Fruit fly (Drosophila melanogaster) whole organism, embryonic: ENCODE results near the gene pug.

ENCODE experiments used
- Aef1 ChIP-seq: fragments of 200-800 bp; sonication (Bioruptor generic); IDR thresholded peaks from 3 replicates; pipeline ENCODE4 v1.3.6; 2022; ENCODE audit warnings: missing biosample characterization, missing genetic modification characterization
- Antp ChIP-seq: fragments of 200-800 bp; sonication (Bioruptor generic); optimal IDR thresholded peaks from 3 replicates; lab custom pipeline; 2016; ENCODE audit warnings: missing biosample characterization, missing genetic modification characterization
- Asciz ChIP-seq: fragments of 200-800 bp; sonication (Bioruptor generic); optimal IDR thresholded peaks from 2 replicates; lab custom pipeline; 2017; ENCODE audit warnings: missing biosample characterization, mild to moderate bottlenecking, missing genetic modification characterization, missing genetic modification reagents
- CG10959 ChIP-seq: fragments of 200-800 bp; sonication (Bioruptor generic); IDR thresholded peaks from 2 replicates; pipeline ENCODE4 v1.3.6; 2022; ENCODE audit warnings: missing biosample characterization, missing genetic modification characterization
- CG11093 ChIP-seq: fragments of 200-800 bp; sonication (Bioruptor generic); IDR thresholded peaks from 3 replicates; pipeline ENCODE4 v1.3.6; 2022; ENCODE audit warnings: missing biosample characterization, missing genetic modification characterization
- CG12942 ChIP-seq: fragments of 200-800 bp; sonication (Bioruptor generic); optimal IDR thresholded peaks from 3 replicates; lab custom pipeline; 2016; ENCODE audit warnings: missing biosample characterization, missing genetic modification characterization
- CG13287 ChIP-seq: fragments of 200-800 bp; sonication (Bioruptor generic); IDR thresholded peaks from 2 replicates; pipeline ENCODE4 v1.3.6; 2022; ENCODE audit warnings: missing biosample characterization, missing genetic modification characterization; ENCODE audit not compliant: partially characterized antibody
- CG13894 ChIP-seq: fragments of 200-800 bp; sonication (Bioruptor generic); optimal IDR thresholded peaks from 3 replicates; lab custom pipeline; 2018; ENCODE audit warnings: missing biosample characterization, mild to moderate bottlenecking, missing genetic modification characterization, moderate library complexity
- CG14014 ChIP-seq: fragments of 200-800 bp; sonication (Bioruptor generic); IDR thresholded peaks from 2 replicates; pipeline ENCODE4 v1.3.6; 2022; ENCODE audit warnings: missing biosample characterization, missing genetic modification characterization
- CG14667 ChIP-seq: fragments of 200-800 bp; sonication (Bioruptor generic); IDR thresholded peaks from 2 replicates; pipeline ENCODE4 v1.3.6; 2022; ENCODE audit warnings: missing biosample characterization, missing genetic modification characterization
- CG15269 ChIP-seq: fragments of 200-800 bp; sonication (Bioruptor generic); optimal IDR thresholded peaks from 2 replicates; lab custom pipeline; 2018; ENCODE audit warnings: missing biosample characterization, mild to moderate bottlenecking, missing genetic modification characterization, moderate library complexity
- CG1529 ChIP-seq: fragments of 200-800 bp; sonication (Bioruptor generic); optimal IDR thresholded peaks from 3 replicates; lab custom pipeline; 2018; ENCODE audit warnings: missing biosample characterization, missing genetic modification characterization
- CG1602 ChIP-seq: fragments of 200-800 bp; sonication (Bioruptor generic); optimal IDR thresholded peaks from 3 replicates; lab custom pipeline; 2016; ENCODE audit warnings: missing biosample characterization, missing genetic modification characterization
- CG17912 ChIP-seq: fragments of 200-800 bp; sonication (Bioruptor generic); optimal IDR thresholded peaks from 2 replicates; lab custom pipeline; 2018; ENCODE audit warnings: missing biosample characterization, mild to moderate bottlenecking, missing genetic modification characterization
- CG2199 ChIP-seq: fragments of 200-800 bp; sonication (Bioruptor generic); IDR thresholded peaks from 3 replicates; pipeline ENCODE4 v1.3.6; 2022; ENCODE audit warnings: missing biosample characterization, missing genetic modification characterization
- CG2678 ChIP-seq: fragments of 200-800 bp; sonication (Bioruptor generic); optimal IDR thresholded peaks from 3 replicates; lab custom pipeline; 2019; ENCODE audit warnings: missing biosample characterization, mild to moderate bottlenecking, missing genetic modification characterization, moderate library complexity
- CG32532 ChIP-seq: fragments of 200-800 bp; sonication (Bioruptor generic); IDR thresholded peaks from 2 replicates; pipeline ENCODE4 v1.3.6; 2022; ENCODE audit warnings: missing biosample characterization, missing genetic modification characterization
- CG33557 ChIP-seq: fragments of 200-800 bp; sonication (Bioruptor generic); optimal IDR thresholded peaks from 2 replicates; lab custom pipeline; 2019; ENCODE audit warnings: missing biosample characterization, mild to moderate bottlenecking, missing genetic modification characterization, moderate library complexity
- CG3847 ChIP-seq: fragments of 200-800 bp; sonication (Bioruptor generic); IDR thresholded peaks from 2 replicates; pipeline ENCODE4 v1.3.6; 2022; ENCODE audit warnings: missing biosample characterization, missing genetic modification characterization
- CG5180 ChIP-seq: fragments of 200-800 bp; sonication (Bioruptor generic); optimal IDR thresholded peaks from 3 replicates; lab custom pipeline; 2017; ENCODE audit warnings: missing biosample characterization, missing genetic modification characterization, mild to moderate bottlenecking, moderate library complexity, missing genetic modification reagents
- CG6175 ChIP-seq: fragments of 200-800 bp; sonication (Bioruptor generic); IDR thresholded peaks from 3 replicates; pipeline ENCODE4 v1.3.6; 2022; ENCODE audit warnings: missing biosample characterization, missing genetic modification characterization
- CG6689 ChIP-seq: fragments of 200-800 bp; sonication (Bioruptor generic); IDR thresholded peaks from 2 replicates; pipeline ENCODE4 v1.3.6; 2022; ENCODE audit warnings: missing biosample characterization, missing genetic modification characterization
- CG7839 ChIP-seq: fragments of 200-800 bp; sonication (Bioruptor generic); optimal IDR thresholded peaks from 3 replicates; lab custom pipeline; 2018; ENCODE audit warnings: missing biosample characterization, mild to moderate bottlenecking, missing genetic modification characterization, moderate library complexity
- CG9797 ChIP-seq: fragments of 200-800 bp; sonication (Bioruptor generic); optimal IDR thresholded peaks from 3 replicates; lab custom pipeline; 2018; ENCODE audit warnings: missing biosample characterization, mild to moderate bottlenecking, missing genetic modification characterization
- Drgx ChIP-seq: fragments of 200-800 bp; sonication (Bioruptor generic); IDR thresholded peaks from 2 replicates; pipeline ENCODE4 v1.3.6; 2022; ENCODE audit warnings: missing biosample characterization, missing genetic modification characterization
- E2f1 ChIP-seq: fragments of 200-800 bp; sonication (Bioruptor generic); IDR thresholded peaks from 2 replicates; pipeline ENCODE4 v1.3.6; 2022; ENCODE audit warnings: missing biosample characterization, missing genetic modification characterization
- Eip74EF ChIP-seq, 2 experiments: fragments of 200-800 bp in 1 of 2; fragments of >200 bp in 1 of 2; sonication (Bioruptor generic) in 1 of 2; optimal IDR thresholded peaks; 2 replicates each; lab custom pipeline; 2017 to 2019; ENCODE audit warnings: missing biosample characterization in 2 of 2, missing genetic modification characterization in 2 of 2, mild to moderate bottlenecking in 1 of 2, moderate library complexity in 1 of 2
- Hand ChIP-seq: fragments of 200-800 bp; sonication (Bioruptor generic); optimal IDR thresholded peaks from 2 replicates; lab custom pipeline; 2017; ENCODE audit warnings: mild to moderate bottlenecking, missing biosample characterization, missing genetic modification reagents, missing genetic modification characterization
- MESR4 ChIP-seq: fragments of 200-800 bp; sonication (Bioruptor generic); optimal IDR thresholded peaks from 2 replicates; lab custom pipeline; 2018; ENCODE audit warnings: missing biosample characterization, mild to moderate bottlenecking, missing genetic modification characterization, moderate library complexity
- Max ChIP-seq: fragments of 200-800 bp; sonication (Bioruptor generic); optimal IDR thresholded peaks from 2 replicates; lab custom pipeline; 2016; ENCODE audit warnings: missing biosample characterization, mild to moderate bottlenecking, missing genetic modification characterization
- Neu2 ChIP-seq: fragments of 200-800 bp; sonication (Bioruptor generic); optimal IDR thresholded peaks from 3 replicates; lab custom pipeline; 2016; ENCODE audit warnings: missing biosample characterization, missing genetic modification characterization, borderline replicate concordance
- Nf-YA ChIP-seq: fragments of 200-800 bp; sonication (Bioruptor generic); IDR thresholded peaks from 2 replicates; pipeline ENCODE4 v1.3.6; 2022; ENCODE audit warnings: missing biosample characterization, missing genetic modification characterization
- Opbp ChIP-seq: fragments of 200-800 bp; sonication (Bioruptor generic); IDR thresholded peaks from 3 replicates; pipeline ENCODE4 v1.3.6; 2022; ENCODE audit warnings: missing biosample characterization, missing genetic modification characterization; ENCODE audit not compliant: partially characterized antibody
- Sry-β ChIP-seq: fragments of 200-800 bp; sonication (Bioruptor generic); optimal IDR thresholded peaks from 2 replicates; lab custom pipeline; 2018; ENCODE audit warnings: missing biosample characterization, mild to moderate bottlenecking, missing genetic modification characterization, moderate library complexity
- Ssrp ChIP-seq: fragments of 200-800 bp; sonication (Bioruptor generic); optimal IDR thresholded peaks from 2 replicates; lab custom pipeline; 2018; ENCODE audit warnings: missing biosample characterization, mild to moderate bottlenecking, missing genetic modification characterization, moderate library complexity
- Stat92E ChIP-seq, 3 experiments: fragments of >200 bp in 2 of 3; fragments of 200-800 bp in 1 of 3; sonication (Bioruptor generic) in 1 of 3; optimal IDR thresholded peaks; 2 replicates each; lab custom pipeline; 2017 to 2019; ENCODE audit warnings: missing biosample characterization in 3 of 3, missing genetic modification characterization in 3 of 3, mild to moderate bottlenecking in 1 of 3, moderate library complexity in 1 of 3
- ab ChIP-seq: fragments of 200-800 bp; sonication (Bioruptor generic); optimal IDR thresholded peaks from 2 replicates; lab custom pipeline; 2016; ENCODE audit warnings: missing biosample characterization, missing genetic modification characterization
- az2 ChIP-seq: fragments of 200-800 bp; sonication (Bioruptor generic); optimal IDR thresholded peaks from 3 replicates; lab custom pipeline; 2016; ENCODE audit warnings: missing biosample characterization, missing genetic modification characterization
- br ChIP-seq: fragments of >200 bp; optimal IDR thresholded peaks from 2 replicates; lab custom pipeline; 2017
- dmrt11E ChIP-seq: fragments of 200-800 bp; sonication (Bioruptor generic); optimal IDR thresholded peaks from 3 replicates; lab custom pipeline; 2018; ENCODE audit warnings: missing biosample characterization, mild to moderate bottlenecking, missing genetic modification characterization, moderate library complexity
- fd96Cb ChIP-seq: fragments of 200-800 bp; sonication (Bioruptor generic); optimal IDR thresholded peaks from 2 replicates; lab custom pipeline; 2018; ENCODE audit warnings: missing biosample characterization, mild to moderate bottlenecking, missing genetic modification characterization, moderate library complexity
- ftz-f1 ChIP-seq: fragments of 200-800 bp; sonication (Bioruptor generic); optimal IDR thresholded peaks from 2 replicates; lab custom pipeline; 2016; ENCODE audit warnings: missing biosample characterization, missing genetic modification characterization
- lmd ChIP-seq: fragments of 200-800 bp; sonication (Bioruptor generic); IDR thresholded peaks from 2 replicates; pipeline ENCODE4 v1.3.6; 2022; ENCODE audit warnings: missing biosample characterization, missing genetic modification characterization
- nmo ChIP-seq: fragments of 200-800 bp; sonication (Bioruptor generic); optimal IDR thresholded peaks from 2 replicates; lab custom pipeline; 2018; ENCODE audit warnings: missing biosample characterization, mild to moderate bottlenecking, missing genetic modification characterization, moderate library complexity
- odd ChIP-seq: fragments of 200-800 bp; sonication (Bioruptor generic); optimal IDR thresholded peaks from 2 replicates; lab custom pipeline; 2017; ENCODE audit warnings: missing biosample characterization, mild to moderate bottlenecking, missing genetic modification characterization
- p53 ChIP-seq: fragments of 200-800 bp; sonication (Bioruptor generic); optimal IDR thresholded peaks from 2 replicates; lab custom pipeline; 2016; ENCODE audit warnings: missing biosample characterization, missing genetic modification characterization
- peb ChIP-seq: fragments of 200-800 bp; sonication (Bioruptor generic); IDR thresholded peaks from 2 replicates; pipeline ENCODE4 v1.3.6; 2022; ENCODE audit warnings: missing biosample characterization, missing genetic modification characterization
- scrt ChIP-seq: fragments of 200-800 bp; sonication (Bioruptor generic); optimal IDR thresholded peaks from 2 replicates; lab custom pipeline; 2018; ENCODE audit warnings: missing biosample characterization, mild to moderate bottlenecking, missing genetic modification characterization, moderate library complexity
- vvl ChIP-seq: fragments of 200-800 bp; sonication (Bioruptor generic); IDR thresholded peaks from 2 replicates; pipeline ENCODE4 v1.3.6; 2022; ENCODE audit warnings: missing biosample characterization, missing genetic modification characterization
- wdn ChIP-seq: fragments of 200-800 bp; sonication (Bioruptor generic); IDR thresholded peaks from 2 replicates; pipeline ENCODE4 v1.3.6; 2022; ENCODE audit warnings: missing biosample characterization, missing genetic modification characterization
- zfh2 ChIP-seq: fragments of 200-800 bp; sonication (Bioruptor generic); optimal IDR thresholded peaks from 2 replicates; lab custom pipeline; 2016; ENCODE audit warnings: missing biosample characterization, missing genetic modification characterization

Gene pug

dm6 chr3R:10675101-10675500 is 21.2 kb upstream of the pug start (continued):
- TF ChIP-seq CG32532 (GFP tag; lab: Robert Waterston, UW) (peak; percentile 72; the same call in 1 of the 2 replicates), ftz-f1 (GFP tag; lab: Kevin White, UChicago) (peak; percentile 76), CG17912 (GFP tag; lab: Kevin White, UChicago) (peak; percentile 3), Nf-YA (GFP tag; lab: Robert Waterston, UW) (no peak), CG7839 (tag; lab: Kevin White, UChicago) (peak; percentile 30), CG10959 (GFP tag; lab: Robert Waterston, UW) (no peak), az2 (GFP tag; lab: Kevin White, UChicago) (no peak), Drgx (no peak), CG5180 (GFP tag; lab: Kevin White, UChicago) (no peak), scrt (GFP tag; lab: Kevin White, UChicago) (peak; percentile 59), CG12942 (GFP tag; lab: Kevin White, UChicago) (peak; percentile 23), Antp (peak; percentile 9), CG14667 (GFP tag; lab: Robert Waterston, UW) (no peak), CG1529 (no peak), CG33557 (GFP tag; lab: Kevin White, UChicago) (no peak), CG3847 (GFP tag; lab: Robert Waterston, UW) (no peak), Stat92E (GFP tag; optimal IDR thresholded peaks at IDR 0.05; lab: Kevin White, UChicago) (peak in 1 of 3 experiments; percentile 41), Neu2 (GFP tag; lab: Kevin White, UChicago) (no peak), ab (no peak), CG2678 (tag; lab: Kevin White, UChicago) (peak; percentile 35), CG9797 (GFP tag; lab: Kevin White, UChicago) (no peak), Sry-β (GFP tag; lab: Kevin White, UChicago) (no peak), Eip74EF (GFP tag; optimal IDR thresholded peaks at IDR 0.05; lab: Kevin White, UChicago) (no peak), CG13287 (GFP tag; lab: Robert Waterston, UW) (peak; percentile 92), Aef1 (GFP tag; lab: Robert Waterston, UW) (no peak), dmrt11E (tag; lab: Kevin White, UChicago) (no peak), CG11093 (GFP tag; lab: Robert Waterston, UW) (no peak), nmo (GFP tag; lab: Kevin White, UChicago) (peak; percentile 53), MESR4 (GFP tag; lab: Kevin White, UChicago) (no peak), Hand (GFP tag; lab: Kevin White, UChicago) (no peak), CG14014 (GFP tag; lab: Robert Waterston, UW) (no peak), CG1602 (GFP tag; lab: Kevin White, UChicago) (no peak), CG15269 (no peak), br (no peak), vvl (GFP tag; lab: Robert Waterston, UW) (peak; percentile 67), odd (no peak), Asciz (GFP tag; lab: Kevin White, UChicago) (no peak), p53 (peak; percentile 58), zfh2 (GFP tag; lab: Kevin White, UChicago) (peak; percentile 60), CG13894 (tag; lab: Kevin White, UChicago) (peak; percentile 56), peb (GFP tag; lab: Robert Waterston, UW) (no peak), CG6689 (no peak), lmd (no peak), CG6175 (GFP tag; lab: Robert Waterston, UW) (no peak), wdn (GFP tag; lab: Robert Waterston, UW) (no peak), Max (GFP tag; lab: Kevin White, UChicago) (peak; percentile 7), E2f1 (no peak), fd96Cb (tag; lab: Kevin White, UChicago) (no peak), Ssrp (tag; lab: Kevin White, UChicago) (no peak), Opbp (GFP tag; lab: Robert Waterston, UW) (peak; percentile 82), CG2199 (GFP tag; lab: Robert Waterston, UW) (peak; percentile 62; the same call in 2 of the 3 replicates)
